Worm (Caenorhabditis elegans): Measurements from ENCODE around the gene fkh-8.

DNA sequence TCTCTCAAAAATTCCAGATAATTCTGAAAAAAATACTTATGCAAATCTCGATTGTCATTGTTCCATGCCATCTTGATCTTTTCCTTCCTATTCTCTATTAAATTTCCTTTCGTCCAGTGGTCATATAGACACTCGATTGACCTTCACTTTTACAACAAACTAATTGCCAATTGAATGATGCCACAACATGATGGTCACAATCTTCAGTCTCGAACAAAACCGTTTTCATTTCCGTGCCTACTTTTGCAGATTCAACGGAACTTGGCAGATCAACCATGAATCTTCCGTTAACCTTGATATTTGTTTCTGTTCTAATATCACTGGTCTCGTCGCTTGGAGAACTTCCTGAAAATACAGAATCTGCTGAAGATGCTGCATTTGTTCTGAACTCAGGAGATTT lies 17.8 kb downstream of the fkh-8 start, which contains the start of gene F40H3.2:
- no peak for TF ChIP-seq him-1 (tag; optimal IDR thresholded peaks at IDR 0.05)
- no peak for TF ChIP-seq dao-5 (tag; optimal IDR thresholded peaks at IDR 0.05)
